Worm (Caenorhabditis elegans): Measurements from ENCODE around the gene igdb-2.
A peak's percentile ranks its signal among the peaks of the same experiment; 100 is the strongest.

The igdb-2 gene

DNA sequence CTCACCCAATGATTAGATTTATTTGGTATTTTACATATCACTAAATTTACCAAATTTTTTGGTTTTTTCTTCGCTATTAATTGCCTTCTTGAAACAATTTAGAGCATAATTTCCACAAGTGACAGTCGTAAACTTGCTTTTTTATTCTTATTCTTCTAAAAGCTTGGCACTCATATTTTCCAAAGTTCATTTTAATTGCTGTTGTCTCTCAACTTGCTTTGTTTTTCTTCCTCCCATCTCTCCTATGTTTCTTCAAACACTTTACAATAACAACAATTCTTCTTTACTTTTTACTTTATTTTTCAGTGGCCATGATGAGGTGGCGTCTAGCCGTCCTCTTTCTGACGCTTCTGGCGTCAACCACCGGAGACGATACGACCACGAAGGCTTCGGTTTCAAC, at the start of gene igdb-2:
igdb-2 (plus strand) TSS at position 301 of the 400 bp plus-strand sequence.
- TF ChIP-seq atf-7 (tag; optimal IDR thresholded peaks at IDR 0.05) (no peak), T26A5.8 (tag; optimal IDR thresholded peaks at IDR 0.05) (no peak), nfyb-1 (GFP tag; IDR thresholded peaks at IDR 0.05) (no peak), rpc-1 (optimal IDR thresholded peaks at IDR 0.05) (no peak), rpc-1 (tag; optimal IDR thresholded peaks at IDR 0.05) (no peak), bed-1 (GFP tag; IDR thresholded peaks at IDR 0.05) (no peak), Y95B8A.8 (GFP tag; IDR thresholded peaks at IDR 0.05) (no peak), K12H6.12 (tag; optimal IDR thresholded peaks at IDR 0.05) (no peak), unc-62 (GFP tag; optimal IDR thresholded peaks at IDR 0.05) (no peak), snpc-3.4 (tag; optimal IDR thresholded peaks at IDR 0.05) (no peak), sea-2 (GFP tag; IDR thresholded peaks at IDR 0.05) (no peak), snpc-1.3 (tag; optimal IDR thresholded peaks at IDR 0.05; ENCODE audit: insufficient read depth) (no peak), repo-1 (tag; optimal IDR thresholded peaks at IDR 0.05) (no peak), efl-1 (GFP tag; optimal IDR thresholded peaks at IDR 0.05) (no peak)

DNA sequence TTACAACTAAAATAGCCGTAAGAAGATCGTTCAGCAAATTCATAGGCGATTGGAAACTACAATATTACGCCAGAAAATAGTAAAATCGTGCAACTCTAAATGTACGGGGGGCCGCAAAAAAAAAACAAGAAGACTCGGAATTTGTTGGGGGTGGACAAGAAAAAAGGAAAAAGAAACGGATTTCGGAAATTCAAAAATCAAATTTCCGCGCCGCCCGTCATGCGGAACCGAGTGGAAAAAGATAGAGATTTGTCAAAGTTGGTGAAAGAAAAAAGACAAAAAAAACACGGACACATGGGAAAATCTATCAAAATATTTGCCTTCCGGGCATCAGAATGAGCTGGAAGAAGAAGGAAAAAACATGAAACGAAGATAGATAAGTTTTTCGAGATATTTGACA, 49.2 kb upstream of the igdb-2 start:
- TF ChIP-seq hrde-1 (tag; optimal IDR thresholded peaks at IDR 0.05; ENCODE audit: borderline replicate concordance) (no peak), sdz-38 (tag; optimal IDR thresholded peaks at IDR 0.05) (no peak), nhr-80 (tag; optimal IDR thresholded peaks at IDR 0.05) (no peak), rpc-1 (optimal IDR thresholded peaks at IDR 0.05) (no peak), rpc-1 (tag; optimal IDR thresholded peaks at IDR 0.05) (no peak), hlh-26 (GFP tag; conservative IDR thresholded peaks at IDR 0.05) (no peak), mel-28 (tag; optimal IDR thresholded peaks at IDR 0.05; ENCODE audit: borderline replicate concordance) (no peak), unc-62 (GFP tag; optimal IDR thresholded peaks at IDR 0.05) (no peak), tbp1 (GFP tag; optimal IDR thresholded peaks at IDR 0.05) (no peak), snpc-3.4 (tag; optimal IDR thresholded peaks at IDR 0.05) (no peak), hmg-20 (GFP tag; IDR thresholded peaks at IDR 0.05) (no peak), B0035.1 (tag; optimal IDR thresholded peaks at IDR 0.05) (no peak), lsy-27 (tag; optimal IDR thresholded peaks at IDR 0.05; ENCODE audit: borderline replicate concordance, insufficient read depth) (no peak), F23B12.7 (tag; optimal IDR thresholded peaks at IDR 0.05; ENCODE audit: insufficient read depth) (no peak), bed-1 (GFP tag; IDR thresholded peaks at IDR 0.05) (no peak), ekl-4 (GFP tag; IDR thresholded peaks at IDR 0.05) (no peak), ZK185.1 (tag; optimal IDR thresholded peaks at IDR 0.05; ENCODE audit: poor library complexity, severe bottlenecking) (no peak), unc-130 (GFP tag; optimal IDR thresholded peaks at IDR 0.05) (no peak), ztf-28 (GFP tag; IDR thresholded peaks at IDR 0.05) (no peak), mxl-1 (tag; optimal IDR thresholded peaks at IDR 0.05) (no peak), gei-17 (GFP tag; optimal IDR thresholded peaks at IDR 0.05) (no peak)

DNA sequence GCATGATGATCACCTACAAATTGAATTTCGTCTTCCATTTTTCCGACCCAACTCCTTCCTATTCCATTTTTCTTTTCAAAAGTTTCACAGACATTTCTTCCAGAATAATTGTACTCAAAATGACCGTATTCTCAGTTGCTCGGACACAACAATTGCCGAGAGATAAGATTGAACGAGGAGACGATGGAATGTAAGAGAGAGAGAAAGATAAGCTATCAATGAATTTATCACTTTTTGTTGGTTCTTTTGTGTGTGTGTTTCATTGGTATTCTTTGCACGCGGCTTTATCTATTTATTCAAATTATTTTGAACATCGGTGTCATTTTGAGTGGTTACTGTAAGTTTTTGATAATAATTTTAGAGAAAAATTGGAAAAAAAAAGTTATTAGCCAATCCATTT, 48.0 kb upstream of the igdb-2 start, which contains the start of gene ugt-65:
ugt-65 (plus strand) TSS at position 229 of the 400 bp plus-strand sequence.
- TF ChIP-seq zim-3 (tag; optimal IDR thresholded peaks at IDR 0.05), result no peak
- no peak for TF ChIP-seq ztf-25 (GFP tag; IDR thresholded peaks at IDR 0.05)
- peak; percentile 61 for TF ChIP-seq nhr-80 (tag; optimal IDR thresholded peaks at IDR 0.05)

DNA sequence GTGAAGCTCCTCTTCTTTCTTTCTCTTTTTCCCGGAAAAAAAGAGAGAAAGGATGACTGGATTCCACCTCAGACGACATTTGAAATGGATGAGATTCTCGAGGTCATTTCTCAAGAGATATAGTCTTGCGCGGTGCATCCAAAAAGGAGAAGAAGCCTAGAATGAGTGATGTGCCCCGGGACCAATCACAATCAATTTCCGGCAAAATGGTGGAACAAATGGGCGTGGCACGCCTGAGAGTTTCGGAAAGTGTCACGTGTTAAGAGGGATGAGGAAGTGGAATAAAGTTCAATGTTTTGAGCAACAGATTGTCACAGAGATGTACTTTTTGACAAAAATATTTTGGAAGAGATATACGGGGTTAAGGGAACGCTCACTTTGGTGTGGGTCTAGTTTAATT, 42.9 kb upstream of the igdb-2 start:
- no peak for TF ChIP-seq rpc-1 (optimal IDR thresholded peaks at IDR 0.05)
- TF ChIP-seq rpc-1 (tag; optimal IDR thresholded peaks at IDR 0.05), result no peak
- TF ChIP-seq sea-2 (GFP tag; IDR thresholded peaks at IDR 0.05), result no peak
- TF ChIP-seq hsf-1 (GFP tag; IDR thresholded peaks at IDR 0.05), result no peak
- TF ChIP-seq lsl-1 (GFP tag; optimal IDR thresholded peaks at IDR 0.05), result no peak
- TF ChIP-seq egrh-3 (GFP tag; IDR thresholded peaks at IDR 0.05), result no peak
- TF ChIP-seq cebp-2 (GFP tag; IDR thresholded peaks at IDR 0.05), result no peak
- TF ChIP-seq egl-44 (GFP tag; IDR thresholded peaks at IDR 0.05), result no peak
- no peak for TF ChIP-seq ztf-3 (GFP tag; optimal IDR thresholded peaks at IDR 0.05)
- TF ChIP-seq F23B12.7 (tag; optimal IDR thresholded peaks at IDR 0.05; ENCODE audit: insufficient read depth), result no peak
- TF ChIP-seq ceh-27 (GFP tag; optimal IDR thresholded peaks at IDR 0.05), result no peak
- no peak for TF ChIP-seq Y53G8AR.9 (GFP tag; conservative IDR thresholded peaks at IDR 0.05)
- no peak for TF ChIP-seq B0035.1 (tag; optimal IDR thresholded peaks at IDR 0.05)
- TF ChIP-seq hlh-26 (GFP tag; conservative IDR thresholded peaks at IDR 0.05), result no peak
- no peak for TF ChIP-seq rec-8 (tag; optimal IDR thresholded peaks at IDR 0.05)
- TF ChIP-seq mes-4 (tag; optimal IDR thresholded peaks at IDR 0.05), result no peak
- no peak for TF ChIP-seq nfya-1 (tag; optimal IDR thresholded peaks at IDR 0.05; ENCODE audit: borderline replicate concordance, insufficient read depth)
- no peak for TF ChIP-seq ztf-25 (GFP tag; IDR thresholded peaks at IDR 0.05)
- TF ChIP-seq Y79H2A.3 (GFP tag; conservative IDR thresholded peaks at IDR 0.05), result no peak
